Fruit fly (Drosophila melanogaster) whole organism, embryonic: ENCODE data around the gene CG6959.
A peak's percentile ranks its signal among the peaks of the same experiment; 100 is the strongest.

ENCODE experiments used
- CG12219 ChIP-seq: fragments of 200-800 bp; sonication (Bioruptor generic); optimal IDR thresholded peaks from 3 replicates; lab custom pipeline; 2018; ENCODE audit warnings: missing biosample characterization, mild to moderate bottlenecking, missing genetic modification characterization
- CG31224 ChIP-seq: fragments of 200-800 bp; sonication (Bioruptor generic); IDR thresholded peaks from 2 replicates; pipeline ENCODE4 v1.3.6; 2022; ENCODE audit warnings: missing biosample characterization, missing genetic modification characterization
- CG7372 ChIP-seq: fragments of 200-800 bp; sonication (Bioruptor generic); IDR thresholded peaks from 2 replicates; pipeline ENCODE4 v1.3.6; 2022; ENCODE audit warnings: missing biosample characterization, missing genetic modification characterization
- cg ChIP-seq: fragments of 200-800 bp; sonication (Bioruptor generic); optimal IDR thresholded peaks from 3 replicates; lab custom pipeline; 2019; ENCODE audit warnings: missing biosample characterization, mild to moderate bottlenecking, missing genetic modification characterization, moderate library complexity
- fru ChIP-seq: fragments of >200 bp; optimal IDR thresholded peaks from 2 replicates; lab custom pipeline; 2017
- h ChIP-seq: fragments of >200 bp; optimal IDR thresholded peaks from 2 replicates; lab custom pipeline; 2017
- p53 ChIP-seq: fragments of 200-800 bp; sonication (Bioruptor generic); optimal IDR thresholded peaks from 2 replicates; lab custom pipeline; 2016; ENCODE audit warnings: missing biosample characterization, missing genetic modification characterization
- ro ChIP-seq: fragments of 200-800 bp; sonication (Bioruptor generic); IDR thresholded peaks from 2 replicates; pipeline ENCODE4 v1.3.6; 2022; ENCODE audit warnings: missing biosample characterization, missing genetic modification characterization

- TF ChIP-seq p53 (no peak), CG12219 (GFP tag; lab: Kevin White, UChicago) (no peak), CG31224 (no peak), cg (peak; percentile 29), CG7372 (GFP tag; lab: Robert Waterston, UW) (no peak), h (lab: Kevin White, UChicago) (no peak), ro (GFP tag; lab: Robert Waterston, UW) (no peak), fru (no peak)
Observed at dm6 chr3R:11822266-11822665, 47.0 kb downstream of the CG6959 start, which contains the start of gene Kyat.
